Worm (Caenorhabditis elegans): ENCODE measurements around the gene fnip-2.

DNA sequence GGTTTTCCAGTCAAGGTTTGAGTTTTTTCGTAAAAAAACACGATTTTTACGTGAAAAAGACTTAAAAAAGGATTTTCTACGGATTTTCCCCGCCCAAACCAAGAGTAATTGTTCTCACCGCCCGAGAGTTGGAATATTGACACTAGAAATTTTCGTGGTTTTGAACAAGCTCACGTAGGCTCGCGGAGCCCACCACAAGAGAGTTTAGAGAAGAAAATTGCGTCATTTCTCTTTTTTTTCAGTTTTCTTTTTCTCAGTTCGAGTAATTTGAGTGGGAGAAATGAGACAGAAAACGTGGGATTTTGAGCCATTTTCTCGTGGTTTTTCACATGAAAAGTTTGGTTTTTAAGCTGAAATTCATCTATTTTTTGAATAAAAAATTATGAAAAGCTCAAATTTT lies 29.1 kb upstream of the fnip-2 start:
- TF ChIP-seq nhr-11 (tag; optimal IDR thresholded peaks at IDR 0.05), result no peak
- TF ChIP-seq elt-2 (tag; optimal IDR thresholded peaks at IDR 0.05), result no peak
- TF ChIP-seq tbx-7 (tag; optimal IDR thresholded peaks at IDR 0.05), result no peak
- TF ChIP-seq ceh-24 (tag; optimal IDR thresholded peaks at IDR 0.05), result no peak
- TF ChIP-seq elt-4 (tag; optimal IDR thresholded peaks at IDR 0.05), result no peak
- TF ChIP-seq Y22D7AL.16 (tag; optimal IDR thresholded peaks at IDR 0.05), result no peak
- no peak for TF ChIP-seq hlh-15 (tag; optimal IDR thresholded peaks at IDR 0.05)
- no peak for TF ChIP-seq hlh-30 (tag; optimal IDR thresholded peaks at IDR 0.05; ENCODE audit: insufficient read depth)
- no peak for TF ChIP-seq pha-4 (tag; optimal IDR thresholded peaks at IDR 0.05)

Measured in whole organism, late embryonic.